Worm (Caenorhabditis elegans) whole organism, L4 larva: ENCODE data around the gene C38C3.6.

Source experiments
- D1046.2 ChIP-seq: fragments of 200-800 bp; sonication (Bioruptor generic); IDR thresholded peaks from 2 replicates; pipeline ENCODE4 v1.3.6; 2022; ENCODE audit warnings: missing genetic modification characterization, missing compliant biosample characterization
- F10B5.3 ChIP-seq: sonication (generic microtip); optimal IDR thresholded peaks from 2 replicates; lab custom pipeline; 2016; ENCODE audit warnings: mild to moderate bottlenecking, missing genetic modification characterization, missing compliant biosample characterization
- F26F4.8 ChIP-seq: fragments of 200-800 bp; sonication (Bioruptor generic); conservative IDR thresholded peaks from 2 replicates; pipeline ENCODE4 v1.3.6; 2022; ENCODE audit warnings: missing genetic modification characterization, missing compliant biosample characterization
- Y105C5A.15 ChIP-seq: fragments of 200-800 bp; sonication (Bioruptor generic); IDR thresholded peaks from 2 replicates; pipeline ENCODE4 v1.3.6; 2022; ENCODE audit warnings: missing genetic modification characterization, missing compliant biosample characterization
- Y48G9A.11 ChIP-seq: fragments of 200-800 bp; sonication (Bioruptor generic); IDR thresholded peaks from 2 replicates; pipeline ENCODE4 v1.3.6; 2022; ENCODE audit warnings: missing genetic modification reagents, missing genetic modification characterization, missing compliant biosample characterization
- ZK546.5 ChIP-seq, 2 experiments: sonication (generic microtip); optimal IDR thresholded peaks; 2 replicates each; lab custom pipeline; 2017; ENCODE audit warnings: missing biosample characterization in 2 of 2, missing genetic modification characterization in 2 of 2
- ama-1 ChIP-seq: fragments of 150-350 bp; optimal IDR thresholded peaks from 2 replicates; lab custom pipeline; 2014; ENCODE audit warnings: inconsistent platforms, mixed read lengths
- ceh-62 ChIP-seq: sonication (generic microtip); optimal IDR thresholded peaks from 2 replicates; lab custom pipeline; 2017; ENCODE audit warnings: missing biosample characterization, missing genetic modification characterization
- ceh-82 ChIP-seq: sonication (generic microtip); optimal IDR thresholded peaks from 2 replicates; lab custom pipeline; 2017; ENCODE audit warnings: missing biosample characterization, missing genetic modification characterization
- ces-1 ChIP-seq: fragments of 150-350 bp; sonication (generic microtip); optimal IDR thresholded peaks from 4 replicates; lab custom pipeline; 2014; ENCODE audit warnings: missing biosample characterization, missing genetic modification reagents, missing genetic modification characterization
- daf-16 ChIP-seq, 3 experiments: sonication (generic microtip); optimal IDR thresholded peaks; 2 replicates each; lab custom pipeline; 2016 to 2017; ENCODE audit warnings: missing genetic modification characterization in 3 of 3, missing genetic modification reagents in 3 of 3, mild to moderate bottlenecking in 2 of 3, missing compliant biosample characterization in 2 of 3, missing biosample characterization in 1 of 3, moderate library complexity in 1 of 3
- daf-19 ChIP-seq: fragments of 200-800 bp; sonication (Bioruptor generic); conservative IDR thresholded peaks from 2 replicates; pipeline ENCODE4 v1.3.6; 2022; ENCODE audit warnings: missing genetic modification characterization, missing compliant biosample characterization
- dmd-8 ChIP-seq: fragments of 200-800 bp; sonication (Bioruptor generic); IDR thresholded peaks from 2 replicates; pipeline ENCODE4 v1.3.6; 2022; ENCODE audit warnings: missing genetic modification characterization, missing compliant biosample characterization
- dpl-1 ChIP-seq: fragments of 150-350 bp; optimal IDR thresholded peaks from 2 replicates; lab custom pipeline; 2014; ENCODE audit warnings: missing biosample characterization, missing genetic modification reagents, missing genetic modification characterization
- duxl-1 ChIP-seq: sonication (generic microtip); optimal IDR thresholded peaks from 2 replicates; lab custom pipeline; 2016; ENCODE audit warnings: mild to moderate bottlenecking, missing genetic modification characterization, moderate library complexity, missing compliant biosample characterization; ENCODE audit not compliant: poor library complexity
- dve-1 ChIP-seq: sonication (generic microtip); optimal IDR thresholded peaks from 2 replicates; lab custom pipeline; 2017; ENCODE audit warnings: antibody characterized with exemption, mild to moderate bottlenecking, missing genetic modification characterization, missing compliant biosample characterization; ENCODE audit not compliant: insufficient read depth
- fos-1 ChIP-seq: fragments of 150-350 bp; optimal IDR thresholded peaks from 2 replicates; lab custom pipeline; 2014; ENCODE audit warnings: missing biosample characterization, missing genetic modification characterization
- gei-8 ChIP-seq: fragments of 200-800 bp; sonication (Bioruptor generic); optimal IDR thresholded peaks from 2 replicates; lab custom pipeline; 2018; ENCODE audit warnings: mild to moderate bottlenecking, missing genetic modification characterization, missing compliant biosample characterization
- hmg-1.1 ChIP-seq: fragments of 200-800 bp; sonication (Bioruptor generic); IDR thresholded peaks from 2 replicates; pipeline ENCODE4 v1.3.6; 2022; ENCODE audit warnings: missing genetic modification reagents, missing genetic modification characterization, missing compliant biosample characterization
- lim-7 ChIP-seq: fragments of 200-800 bp; sonication (Bioruptor generic); IDR thresholded peaks from 2 replicates; pipeline ENCODE4 v1.3.6; 2022; ENCODE audit warnings: missing genetic modification characterization, missing compliant biosample characterization
- lin-15B ChIP-seq: fragments of 150-350 bp; sonication (generic microtip); optimal IDR thresholded peaks from 3 replicates; lab custom pipeline; 2014; ENCODE audit warnings: missing biosample characterization, missing genetic modification characterization
- lin-29 ChIP-seq: fragments of 200-800 bp; sonication (Bioruptor generic); IDR thresholded peaks from 2 replicates; pipeline ENCODE4 v1.3.6; 2022; ENCODE audit warnings: missing genetic modification reagents, missing genetic modification characterization, missing compliant biosample characterization
- mep-1 ChIP-seq: fragments of 150-350 bp; sonication (generic microtip); optimal IDR thresholded peaks from 3 replicates; lab custom pipeline; 2014; ENCODE audit warnings: missing biosample characterization, missing genetic modification characterization
- mes-2 ChIP-seq: sonication (generic microtip); optimal IDR thresholded peaks from 2 replicates; lab custom pipeline; 2016; ENCODE audit warnings: missing genotype, mild to moderate bottlenecking, missing genetic modification characterization, missing compliant biosample characterization; ENCODE audit not compliant: poor library complexity, severe bottlenecking
- mxl-2 ChIP-seq: fragments of 200-800 bp; sonication (Bioruptor generic); conservative IDR thresholded peaks from 2 replicates; pipeline ENCODE4 v1.3.6; 2022; ENCODE audit warnings: missing genetic modification reagents, missing genetic modification characterization, missing compliant biosample characterization
- nhr-102 ChIP-seq: sonication (generic microtip); optimal IDR thresholded peaks from 2 replicates; lab custom pipeline; 2016; ENCODE audit warnings: mild to moderate bottlenecking, missing genetic modification characterization, moderate library complexity, missing compliant biosample characterization
- nhr-111 ChIP-seq: fragments of 200-800 bp; sonication (Bioruptor generic); optimal IDR thresholded peaks from 2 replicates; lab custom pipeline; 2018; ENCODE audit warnings: mild to moderate bottlenecking, missing genetic modification characterization, missing compliant biosample characterization
- nhr-237 ChIP-seq: sonication (generic microtip); optimal IDR thresholded peaks from 2 replicates; lab custom pipeline; 2017; ENCODE audit warnings: missing biosample characterization, missing genetic modification characterization
- nhr-28 ChIP-seq: fragments of 150-350 bp; optimal IDR thresholded peaks from 2 replicates; lab custom pipeline; 2014; ENCODE audit warnings: missing biosample characterization, missing genetic modification characterization
- nhr-41 ChIP-seq: fragments of 200-800 bp; sonication (Bioruptor generic); IDR thresholded peaks from 2 replicates; pipeline ENCODE4 v1.3.6; 2022; ENCODE audit warnings: missing genetic modification reagents, missing genetic modification characterization, missing compliant biosample characterization
- nhr-77 ChIP-seq: fragments of 150-350 bp; optimal IDR thresholded peaks from 2 replicates; lab custom pipeline; 2014; ENCODE audit warnings: missing biosample characterization, missing genetic modification characterization
- sdz-12 ChIP-seq: fragments of 200-800 bp; sonication (Bioruptor generic); optimal IDR thresholded peaks from 2 replicates; lab custom pipeline; 2018; ENCODE audit warnings: mild to moderate bottlenecking, missing genetic modification characterization, missing compliant biosample characterization
- set-16 ChIP-seq: fragments of 200-800 bp; sonication (Bioruptor generic); IDR thresholded peaks from 2 replicates; pipeline ENCODE4 v1.3.6; 2022; ENCODE audit warnings: missing genetic modification reagents, missing genetic modification characterization, missing compliant biosample characterization
- spr-3 ChIP-seq: fragments of 200-800 bp; sonication (Bioruptor generic); optimal IDR thresholded peaks from 2 replicates; lab custom pipeline; 2018; ENCODE audit warnings: mild to moderate bottlenecking, missing genetic modification characterization, missing compliant biosample characterization
- tag-97 ChIP-seq: fragments of 200-800 bp; sonication (Bioruptor generic); IDR thresholded peaks from 2 replicates; pipeline ENCODE4 v1.3.6; 2022; ENCODE audit warnings: missing genetic modification characterization, missing compliant biosample characterization
- tra-1 ChIP-seq: fragments of 200-800 bp; sonication (Bioruptor generic); IDR thresholded peaks from 2 replicates; pipeline ENCODE4 v1.3.6; 2022; ENCODE audit warnings: missing genetic modification reagents, missing genetic modification characterization, missing compliant biosample characterization
- zfp-2 ChIP-seq: sonication (generic microtip); optimal IDR thresholded peaks from 2 replicates; lab custom pipeline; 2016; ENCODE audit warnings: mild to moderate bottlenecking, missing genetic modification characterization, missing compliant biosample characterization
- zip-11 ChIP-seq: fragments of 200-800 bp; sonication (Bioruptor generic); IDR thresholded peaks from 2 replicates; pipeline ENCODE4 v1.3.6; 2022; ENCODE audit warnings: missing genetic modification characterization, missing compliant biosample characterization
- ztf-11 ChIP-seq: fragments of 150-350 bp; optimal IDR thresholded peaks from 2 replicates; lab custom pipeline; 2014; ENCODE audit warnings: missing biosample characterization, missing genetic modification characterization
- ztf-7 ChIP-seq: fragments of 150-350 bp; optimal IDR thresholded peaks from 2 replicates; lab custom pipeline; 2014; ENCODE audit warnings: missing biosample characterization, missing genetic modification characterization

Gene C38C3.6

ce11 chrV:1521845-1522244 is 30.4 kb upstream of the C38C3.6 start, which contains the start of gene str-240:
str-240 (minus strand) TSS chrV:1521945.
- TF ChIP-seq hmg-1.1 (GFP tag; lab: Robert Waterston, UW) = no peak
- no peak for TF ChIP-seq lin-15B
- TF ChIP-seq dmd-8 = no peak
- no peak for TF ChIP-seq nhr-237 (tag; lab: Kevin White, UChicago)
- TF ChIP-seq ztf-7 (tag; lab: Kevin White, UChicago) = no peak
- no peak for TF ChIP-seq nhr-28 (tag; lab: Kevin White, UChicago)
- TF ChIP-seq ces-1 (GFP tag; lab: Kevin White, UChicago) = no peak
- no peak for TF ChIP-seq Y48G9A.11 (GFP tag; lab: Robert Waterston, UW)
- TF ChIP-seq nhr-41 (GFP tag; lab: Robert Waterston, UW) = no peak
- TF ChIP-seq D1046.2 = no peak
- no peak for TF ChIP-seq ceh-82
- no peak for TF ChIP-seq lin-29 (GFP tag; lab: Robert Waterston, UW)

- no peak for TF ChIP-seq mes-2
- no peak for TF ChIP-seq mep-1 (tag; lab: Kevin White, UChicago)
- TF ChIP-seq daf-19 (GFP tag; lab: Robert Waterston, UW) = no peak
- TF ChIP-seq duxl-1 = no peak
- TF ChIP-seq gei-8 (GFP tag; lab: Kevin White, UChicago) = no peak
- no peak for TF ChIP-seq nhr-237 (tag; lab: Kevin White, UChicago)
- no peak for TF ChIP-seq nhr-77 (tag; lab: Kevin White, UChicago)
- TF ChIP-seq daf-16 (GFP tag; optimal IDR thresholded peaks at IDR 0.05; lab: Kevin White, UChicago) = no peak
- no peak for TF ChIP-seq daf-16 (tag; optimal IDR thresholded peaks at IDR 0.05; lab: Kevin White, UChicago)
- no peak for TF ChIP-seq F26F4.8 (GFP tag; lab: Robert Waterston, UW)
- no peak for TF ChIP-seq tra-1 (GFP tag; lab: Robert Waterston, UW)
- no peak for TF ChIP-seq lim-7 (GFP tag; lab: Robert Waterston, UW)
- no peak for TF ChIP-seq dmd-8
- no peak for TF ChIP-seq spr-3 (GFP tag; lab: Kevin White, UChicago)
- TF ChIP-seq tag-97 (GFP tag; lab: Robert Waterston, UW) = no peak
Observed at ce11 chrV:1511537-1511936, 20.1 kb upstream of the C38C3.6 start, which contains the start of gene nhr-260. nhr-260 (minus strand) TSS chrV:1511637.

- TF ChIP-seq dpl-1 (GFP tag; lab: Kevin White, UChicago) = no peak
- TF ChIP-seq nhr-102 (tag; lab: Kevin White, UChicago) = no peak
- TF ChIP-seq ama-1 (lab: Kevin White, UChicago) = no peak
- TF ChIP-seq ztf-11 (tag; lab: Kevin White, UChicago) = no peak
- TF ChIP-seq ZK546.5 (tag; optimal IDR thresholded peaks at IDR 0.05; lab: Kevin White, UChicago) = no peak
- TF ChIP-seq dve-1 = no peak
- no peak for TF ChIP-seq zip-11 (GFP tag; lab: Robert Waterston, UW)
- no peak for TF ChIP-seq ceh-62 (tag; lab: Kevin White, UChicago)
- TF ChIP-seq D1046.2 = no peak
- no peak for TF ChIP-seq mxl-2 (GFP tag; lab: Robert Waterston, UW)
- TF ChIP-seq daf-19 (GFP tag; lab: Robert Waterston, UW) = no peak
- no peak for TF ChIP-seq nhr-111 (GFP tag; lab: Kevin White, UChicago)
- no peak for TF ChIP-seq fos-1
- TF ChIP-seq set-16 (GFP tag; lab: Robert Waterston, UW) = no peak
- TF ChIP-seq Y105C5A.15 = no peak
- no peak for TF ChIP-seq zfp-2 (tag; lab: Kevin White, UChicago)
- no peak for TF ChIP-seq sdz-12
- TF ChIP-seq F10B5.3 (tag; lab: Kevin White, UChicago) = no peak
Observed at ce11 chrV:1505995-1506394, 14.6 kb upstream of the C38C3.6 start, which contains the start of gene sru-28. sru-28 (plus strand) TSS chrV:1506295.
